Worm (Caenorhabditis elegans) whole organism, young adult: Measurements from ENCODE around the gene F32D1.3.

Experiments used
- F52B5.7 ChIP-seq: sonication (generic microtip); optimal IDR thresholded peaks from 2 replicates; lab custom pipeline; 2016; ENCODE audit warnings: mild to moderate bottlenecking, missing genetic modification characterization, missing compliant biosample characterization
- dox-1 ChIP-seq: fragments of 200-800 bp; sonication (Bioruptor generic); IDR thresholded peaks from 2 replicates; pipeline ENCODE4 v1.3.6; 2022; ENCODE audit warnings: missing genetic modification reagents, missing genetic modification characterization, missing compliant biosample characterization
- dpl-1 ChIP-seq: fragments of 150-350 bp; optimal IDR thresholded peaks from 2 replicates; lab custom pipeline; 2014; ENCODE audit warnings: missing biosample characterization, missing genetic modification reagents, missing genetic modification characterization

DNA sequence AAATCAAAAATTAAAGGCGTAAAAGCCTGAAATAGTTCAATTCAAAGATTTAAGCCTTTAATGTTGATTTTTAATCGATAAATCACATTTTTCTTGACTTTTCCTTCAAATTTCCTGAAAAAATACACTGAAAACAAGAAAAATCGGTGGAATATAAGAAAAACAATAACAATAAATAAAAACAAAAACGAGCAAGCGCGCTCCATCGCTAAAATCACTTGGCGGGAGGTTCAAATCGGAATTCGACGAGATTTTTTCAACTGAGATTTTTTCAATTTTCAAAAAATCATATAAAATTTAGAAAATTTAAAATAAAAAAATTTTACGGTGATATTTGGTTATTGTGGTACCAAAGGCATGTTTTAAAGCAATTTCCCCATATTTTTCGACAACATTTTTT, 21.9 kb downstream of the F32D1.3 start:
- TF ChIP-seq F52B5.7 (tag; lab: Kevin White, UChicago) (no peak), dpl-1 (no peak), dox-1 (GFP tag; lab: Robert Waterston, UW) (no peak)
